Fruit fly (Drosophila melanogaster) whole organism, embryonic: ENCODE results near the gene CG12147.

Experiments used
- Adf1 ChIP-seq: fragments of 200-800 bp; sonication (Bioruptor generic); IDR thresholded peaks from 2 replicates; pipeline ENCODE4 v1.3.6; 2022; ENCODE audit warnings: missing biosample characterization, missing genetic modification characterization
- C15 ChIP-seq: fragments of 200-800 bp; sonication (Bioruptor generic); IDR thresholded peaks from 3 replicates; pipeline ENCODE4 v1.3.6; 2022; ENCODE audit warnings: missing biosample characterization, missing genetic modification characterization
- CG10267 ChIP-seq: fragments of 200-800 bp; sonication (Bioruptor generic); optimal IDR thresholded peaks from 2 replicates; lab custom pipeline; 2018; ENCODE audit warnings: missing biosample characterization, mild to moderate bottlenecking, missing genetic modification characterization, moderate library complexity
- CG10462 ChIP-seq: fragments of 200-800 bp; sonication (Bioruptor generic); optimal IDR thresholded peaks from 2 replicates; lab custom pipeline; 2016; ENCODE audit warnings: missing biosample characterization, missing genetic modification characterization
- CG10979 ChIP-seq: fragments of 200-800 bp; sonication (Bioruptor generic); optimal IDR thresholded peaks from 2 replicates; lab custom pipeline; 2018; ENCODE audit warnings: missing biosample characterization, mild to moderate bottlenecking, missing genetic modification characterization, moderate library complexity
- CG12155 ChIP-seq: fragments of 200-800 bp; sonication (Bioruptor generic); optimal IDR thresholded peaks from 3 replicates; lab custom pipeline; 2016; ENCODE audit warnings: missing biosample characterization, missing genetic modification characterization
- CG13424 ChIP-seq: fragments of 200-800 bp; sonication (Bioruptor generic); optimal IDR thresholded peaks from 2 replicates; lab custom pipeline; 2019; ENCODE audit warnings: missing biosample characterization, mild to moderate bottlenecking, missing genetic modification characterization, moderate library complexity
- CG14014 ChIP-seq: fragments of 200-800 bp; sonication (Bioruptor generic); IDR thresholded peaks from 2 replicates; pipeline ENCODE4 v1.3.6; 2022; ENCODE audit warnings: missing biosample characterization, missing genetic modification characterization
- CG30403 ChIP-seq: fragments of 200-800 bp; sonication (Bioruptor generic); optimal IDR thresholded peaks from 3 replicates; lab custom pipeline; 2016; ENCODE audit warnings: missing biosample characterization, missing genetic modification characterization
- CG3065 ChIP-seq: fragments of 200-800 bp; sonication (Bioruptor generic); optimal IDR thresholded peaks from 2 replicates; lab custom pipeline; 2016; ENCODE audit warnings: missing biosample characterization, missing genetic modification characterization
- CG32767 ChIP-seq: fragments of 200-800 bp; sonication (Bioruptor generic); IDR thresholded peaks from 2 replicates; pipeline ENCODE4 v1.3.6; 2022; ENCODE audit warnings: missing biosample characterization, missing genetic modification characterization
- CG32772 ChIP-seq: fragments of 200-800 bp; sonication (Bioruptor generic); IDR thresholded peaks from 2 replicates; pipeline ENCODE4 v1.3.6; 2022; ENCODE audit warnings: missing biosample characterization, missing genetic modification characterization
- CG7839 ChIP-seq: fragments of 200-800 bp; sonication (Bioruptor generic); optimal IDR thresholded peaks from 3 replicates; lab custom pipeline; 2018; ENCODE audit warnings: missing biosample characterization, mild to moderate bottlenecking, missing genetic modification characterization, moderate library complexity
- CG9215 ChIP-seq: fragments of 200-800 bp; sonication (Bioruptor generic); IDR thresholded peaks from 2 replicates; pipeline ENCODE4 v1.3.6; 2022; ENCODE audit warnings: missing biosample characterization, missing genetic modification characterization
- CG9437 ChIP-seq: fragments of 200-800 bp; sonication (Bioruptor generic); optimal IDR thresholded peaks from 2 replicates; lab custom pipeline; 2018; ENCODE audit warnings: missing biosample characterization, mild to moderate bottlenecking, missing genetic modification characterization
- CG9932 ChIP-seq: fragments of 200-800 bp; sonication (Bioruptor generic); IDR thresholded peaks from 2 replicates; pipeline ENCODE4 v1.3.6; 2022; ENCODE audit warnings: missing biosample characterization, missing genetic modification characterization
- Dip3 ChIP-seq: fragments of 200-800 bp; sonication (Bioruptor generic); optimal IDR thresholded peaks from 3 replicates; lab custom pipeline; 2016; ENCODE audit warnings: missing biosample characterization, missing genetic modification characterization
- Dll ChIP-seq: fragments of 200-800 bp; sonication (Bioruptor generic); IDR thresholded peaks from 4 replicates; pipeline ENCODE4 v1.3.6; 2022; ENCODE audit warnings: missing biosample characterization, missing genetic modification characterization; ENCODE audit not compliant: partially characterized antibody
- Eip74EF ChIP-seq, 2 experiments: fragments of 200-800 bp in 1 of 2; fragments of >200 bp in 1 of 2; sonication (Bioruptor generic) in 1 of 2; optimal IDR thresholded peaks; 2 replicates each; lab custom pipeline; 2017 to 2019; ENCODE audit warnings: missing biosample characterization in 2 of 2, missing genetic modification characterization in 2 of 2, mild to moderate bottlenecking in 1 of 2, moderate library complexity in 1 of 2
- Elba2 ChIP-seq: fragments of 200-800 bp; sonication (Bioruptor generic); optimal IDR thresholded peaks from 3 replicates; lab custom pipeline; 2016; ENCODE audit warnings: missing biosample characterization, missing genetic modification characterization
- HHEX ChIP-seq: fragments of 200-800 bp; sonication (Bioruptor generic); optimal IDR thresholded peaks from 3 replicates; lab custom pipeline; 2017; ENCODE audit warnings: missing biosample characterization, mild to moderate bottlenecking, missing genetic modification characterization, missing genetic modification reagents
- MBD-R2 ChIP-seq: fragments of 200-800 bp; sonication (Bioruptor generic); IDR thresholded peaks from 2 replicates; pipeline ENCODE4 v1.3.6; 2022; ENCODE audit warnings: missing biosample characterization, missing genetic modification characterization
- MTF-1 ChIP-seq: fragments of 200-800 bp; sonication (Bioruptor generic); optimal IDR thresholded peaks from 2 replicates; lab custom pipeline; 2018; ENCODE audit warnings: missing biosample characterization, mild to moderate bottlenecking, missing genetic modification characterization, borderline replicate concordance
- Med ChIP-seq: fragments of 200-800 bp; sonication (Bioruptor generic); peaks from one replicate; lab custom pipeline; 2016; ENCODE audit warnings: missing biosample characterization, missing genetic modification characterization, mild to moderate bottlenecking, inconsistent platforms, moderate library complexity
- Meics ChIP-seq: fragments of 200-800 bp; sonication (Bioruptor generic); optimal IDR thresholded peaks from 2 replicates; lab custom pipeline; 2017; ENCODE audit warnings: missing biosample characterization, mild to moderate bottlenecking, missing genetic modification characterization
- Mes4 ChIP-seq: fragments of 200-800 bp; sonication (Bioruptor generic); optimal IDR thresholded peaks from 2 replicates; lab custom pipeline; 2016; ENCODE audit warnings: missing biosample characterization, missing genetic modification characterization
- Nf-YC ChIP-seq: fragments of 200-800 bp; optimal IDR thresholded peaks from 3 replicates; lab custom pipeline; 2019; ENCODE audit warnings: missing biosample characterization, mild to moderate bottlenecking, missing genetic modification characterization, moderate library complexity
- Rfx ChIP-seq: fragments of 200-800 bp; sonication (Bioruptor generic); IDR thresholded peaks from 2 replicates; pipeline ENCODE4 v1.3.6; 2022; ENCODE audit warnings: missing biosample characterization, missing genetic modification characterization
- bbx ChIP-seq: fragments of 200-800 bp; sonication (Bioruptor generic); IDR thresholded peaks from 2 replicates; pipeline ENCODE4 v1.3.6; 2022; ENCODE audit warnings: missing biosample characterization, missing genetic modification characterization; ENCODE audit not compliant: partially characterized antibody
- chm ChIP-seq: fragments of 200-800 bp; sonication (Bioruptor generic); IDR thresholded peaks from 2 replicates; pipeline ENCODE4 v1.3.6; 2022; ENCODE audit warnings: missing biosample characterization, missing genetic modification characterization
- crp ChIP-seq, 2 experiments: fragments of 200-800 bp; sonication (Bioruptor generic); optimal IDR thresholded peaks; 2 replicates in 1 of 2; 3 replicates in 1 of 2; lab custom pipeline; 2017; ENCODE audit warnings: missing biosample characterization in 2 of 2, missing genetic modification characterization in 2 of 2, mild to moderate bottlenecking in 1 of 2, moderate library complexity in 1 of 2
- dmrt11E ChIP-seq: fragments of 200-800 bp; sonication (Bioruptor generic); optimal IDR thresholded peaks from 3 replicates; lab custom pipeline; 2018; ENCODE audit warnings: missing biosample characterization, mild to moderate bottlenecking, missing genetic modification characterization, moderate library complexity
- dmrt99B ChIP-seq: fragments of 200-800 bp; sonication (Bioruptor generic); optimal IDR thresholded peaks from 2 replicates; lab custom pipeline; 2018; ENCODE audit warnings: missing biosample characterization, mild to moderate bottlenecking, missing genetic modification characterization, moderate library complexity
- exex ChIP-seq: fragments of 200-800 bp; sonication (Bioruptor generic); optimal IDR thresholded peaks from 4 replicates; lab custom pipeline; 2018; ENCODE audit warnings: missing biosample characterization, mild to moderate bottlenecking, missing genetic modification characterization, moderate library complexity
- fd64A ChIP-seq: fragments of 200-800 bp; sonication (Bioruptor generic); optimal IDR thresholded peaks from 3 replicates; lab custom pipeline; 2018; ENCODE audit warnings: missing biosample characterization, mild to moderate bottlenecking, missing genetic modification characterization
- gfzf ChIP-seq: fragments of 200-800 bp; sonication (Bioruptor generic); optimal IDR thresholded peaks from 2 replicates; lab custom pipeline; 2016; ENCODE audit warnings: missing biosample characterization, mild to moderate bottlenecking, missing genetic modification characterization, moderate library complexity
- gsb ChIP-seq: fragments of 200-800 bp; sonication (Bioruptor generic); IDR thresholded peaks from 2 replicates; pipeline ENCODE4 v1.3.6; 2022; ENCODE audit warnings: missing biosample characterization, missing genetic modification characterization
- hb ChIP-seq: fragments of 200-800 bp; sonication (Bioruptor generic); IDR thresholded peaks from 3 replicates; pipeline ENCODE4 v1.3.6; 2022; ENCODE audit warnings: missing biosample characterization, missing genetic modification characterization; ENCODE audit not compliant: partially characterized antibody
- kah ChIP-seq: fragments of 200-800 bp; sonication (Bioruptor generic); optimal IDR thresholded peaks from 2 replicates; lab custom pipeline; 2018; ENCODE audit warnings: missing biosample characterization, mild to moderate bottlenecking, missing genetic modification characterization
- lab ChIP-seq: fragments of 200-800 bp; sonication (Bioruptor generic); optimal IDR thresholded peaks from 3 replicates; lab custom pipeline; 2017; ENCODE audit warnings: missing biosample characterization, missing genetic modification characterization, mild to moderate bottlenecking, moderate library complexity, missing genetic modification reagents
- nom ChIP-seq: fragments of 200-800 bp; sonication (Bioruptor generic); optimal IDR thresholded peaks from 2 replicates; lab custom pipeline; 2017; ENCODE audit warnings: missing biosample characterization, missing genetic modification characterization, mild to moderate bottlenecking, moderate library complexity, missing genetic modification reagents
- phol ChIP-seq: fragments of 200-800 bp; sonication (Bioruptor generic); optimal IDR thresholded peaks from 3 replicates; lab custom pipeline; 2018; ENCODE audit warnings: missing biosample characterization, mild to moderate bottlenecking, missing genetic modification characterization, moderate library complexity
- repo ChIP-seq: fragments of 200-800 bp; sonication (Bioruptor generic); optimal IDR thresholded peaks from 2 replicates; lab custom pipeline; 2016; ENCODE audit warnings: missing biosample characterization, missing genetic modification characterization
- row ChIP-seq: fragments of 200-800 bp; sonication (Bioruptor generic); IDR thresholded peaks from 3 replicates; pipeline ENCODE4 v1.3.6; 2022; ENCODE audit warnings: missing biosample characterization, missing genetic modification characterization
- seq ChIP-seq: fragments of 200-800 bp; sonication (Bioruptor generic); IDR thresholded peaks from 2 replicates; pipeline ENCODE4 v1.3.6; 2022; ENCODE audit warnings: missing biosample characterization, missing genetic modification characterization
- sim ChIP-seq: fragments of 200-800 bp; sonication (Bioruptor generic); IDR thresholded peaks from 2 replicates; pipeline ENCODE4 v1.3.6; 2022; ENCODE audit warnings: missing biosample characterization, missing genetic modification characterization
- sima ChIP-seq: fragments of 200-800 bp; sonication (Bioruptor generic); optimal IDR thresholded peaks from 2 replicates; lab custom pipeline; 2016; ENCODE audit warnings: missing biosample characterization, missing genetic modification characterization
- slbo ChIP-seq: fragments of 200-800 bp; sonication (Bioruptor generic); IDR thresholded peaks from 2 replicates; pipeline ENCODE4 v1.3.6; 2022; ENCODE audit warnings: missing biosample characterization, missing genetic modification characterization
- zen ChIP-seq: fragments of 200-800 bp; sonication (Bioruptor generic); optimal IDR thresholded peaks from 3 replicates; lab custom pipeline; 2018; ENCODE audit warnings: missing biosample characterization, mild to moderate bottlenecking, missing genetic modification characterization, moderate library complexity

The CG12147 gene

dm6 chr3R:5466875-5467274 lies 39.8 kb upstream of the CG12147 start, which contains the start of gene RpL35A (continued):
- peak; percentile 35 for TF ChIP-seq repo (GFP tag; lab: Kevin White, UChicago)
- TF ChIP-seq CG9215: no peak
- TF ChIP-seq CG32767 (GFP tag; lab: Robert Waterston, UW): no peak
- peak; percentile 25 for TF ChIP-seq CG3065
- TF ChIP-seq fd64A (GFP tag; lab: Kevin White, UChicago): peak; percentile 82
- TF ChIP-seq dmrt99B (tag; lab: Kevin White, UChicago): peak; percentile 57
- peak; percentile 85 for TF ChIP-seq nom
- TF ChIP-seq CG10267: peak; percentile 67
- peak; percentile 61 for TF ChIP-seq phol (tag; lab: Kevin White, UChicago)
- TF ChIP-seq slbo: peak; percentile 37; the same call in 1 of the 2 replicates
- no peak for TF ChIP-seq C15
- TF ChIP-seq seq (GFP tag; lab: Robert Waterston, UW): peak; percentile 63; the same call in 1 of the 2 replicates
- TF ChIP-seq CG9437: peak; percentile 44
- TF ChIP-seq gsb (GFP tag; lab: Robert Waterston, UW): peak; percentile 27; the same call in 1 of the 2 replicates
- TF ChIP-seq Elba2 (GFP tag; lab: Kevin White, UChicago): no peak
- TF ChIP-seq dmrt11E (tag; lab: Kevin White, UChicago): peak; percentile 61
- TF ChIP-seq Rfx (GFP tag; lab: Robert Waterston, UW): peak; percentile 73
- TF ChIP-seq bbx (GFP tag; lab: Robert Waterston, UW): no peak
- peak; percentile 67; the same call in 1 of the 2 replicates for TF ChIP-seq CG14014 (GFP tag; lab: Robert Waterston, UW)
- peak; percentile 6 for TF ChIP-seq CG30403 (GFP tag; lab: Kevin White, UChicago)
- 0 out of 3 replicates have a peak, but pooled peaks have one; percentile 40 for TF ChIP-seq row (GFP tag; lab: Robert Waterston, UW)
- peak; percentile 89 for TF ChIP-seq HHEX (GFP tag; lab: Kevin White, UChicago)
- TF ChIP-seq sima (GFP tag; lab: Kevin White, UChicago): peak; percentile 12
- no peak for TF ChIP-seq hb (GFP tag; lab: Robert Waterston, UW)
- peak in 1 of 2 experiments; percentile 73 for TF ChIP-seq Eip74EF (GFP tag; optimal IDR thresholded peaks at IDR 0.05; lab: Kevin White, UChicago)
- TF ChIP-seq CG7839 (tag; lab: Kevin White, UChicago): peak; percentile 65
- TF ChIP-seq CG10462 (GFP tag; lab: Kevin White, UChicago): no peak
- peak; percentile 60 for TF ChIP-seq CG10979 (tag; lab: Kevin White, UChicago)
- peak; percentile 92 for TF ChIP-seq lab (GFP tag; lab: Kevin White, UChicago)
- TF ChIP-seq crp (GFP tag; optimal IDR thresholded peaks at IDR 0.05; lab: Kevin White, UChicago): peak in 1 of 2 experiments; percentile 36
- TF ChIP-seq sim (GFP tag; lab: Robert Waterston, UW): 0 out of 2 replicates have a peak, but pooled peaks have one; percentile 28
- TF ChIP-seq MBD-R2 (GFP tag; lab: Robert Waterston, UW): peak; percentile 32; the same call in 1 of the 2 replicates
- peak; percentile 50 for TF ChIP-seq zen
- no peak for TF ChIP-seq Adf1 (GFP tag; lab: Robert Waterston, UW)
- peak; percentile 87 for TF ChIP-seq Meics (GFP tag; lab: Kevin White, UChicago)
- TF ChIP-seq CG13424: peak; percentile 36
- peak; percentile 68 for TF ChIP-seq Nf-YC (tag; lab: Kevin White, UChicago)
- peak; percentile 26 for TF ChIP-seq exex
- no peak for TF ChIP-seq Dll (GFP tag; lab: Robert Waterston, UW)
- TF ChIP-seq CG12155: no peak
- TF ChIP-seq kah (GFP tag; lab: Kevin White, UChicago): peak; percentile 82
- peak; percentile 50 for TF ChIP-seq CG9932 (GFP tag; lab: Robert Waterston, UW)
- TF ChIP-seq Mes4 (GFP tag; lab: Kevin White, UChicago): peak; percentile 85
- peak; percentile 33 for TF ChIP-seq Dip3
- TF ChIP-seq CG32772 (GFP tag; lab: Robert Waterston, UW): no peak; the same call in 1 of the 2 replicates
- TF ChIP-seq MTF-1: peak; percentile 90
- TF ChIP-seq Med (GFP tag; lab: Kevin White, UChicago): peak; percentile 98
- peak; percentile 87 for TF ChIP-seq gfzf (GFP tag; lab: Kevin White, UChicago)
- TF ChIP-seq chm (GFP tag; lab: Robert Waterston, UW): peak; percentile 90
